Worm (Caenorhabditis elegans) whole organism, L4 larva: ENCODE data around the gene C18A3.11.
A peak's percentile ranks its signal among the peaks of the same experiment; 100 is the strongest.

Experiments
- ama-1 ChIP-seq: fragments of 150-350 bp; optimal IDR thresholded peaks from 2 replicates; lab custom pipeline; 2014; ENCODE audit warnings: inconsistent platforms, mixed read lengths
- ctbp-1 ChIP-seq: fragments of 200-800 bp; sonication (Bioruptor generic); IDR thresholded peaks from 2 replicates; pipeline ENCODE4 v1.3.6; 2022; ENCODE audit warnings: missing genetic modification reagents, missing genetic modification characterization, missing compliant biosample characterization
- fkh-10 ChIP-seq: fragments of 150-350 bp; optimal IDR thresholded peaks from 2 replicates; lab custom pipeline; 2014; ENCODE audit warnings: missing biosample characterization, missing genetic modification reagents, missing genetic modification characterization
- gei-8 ChIP-seq: fragments of 200-800 bp; sonication (Bioruptor generic); optimal IDR thresholded peaks from 2 replicates; lab custom pipeline; 2018; ENCODE audit warnings: mild to moderate bottlenecking, missing genetic modification characterization, missing compliant biosample characterization
- lim-7 ChIP-seq: fragments of 200-800 bp; sonication (Bioruptor generic); IDR thresholded peaks from 2 replicates; pipeline ENCODE4 v1.3.6; 2022; ENCODE audit warnings: missing genetic modification characterization, missing compliant biosample characterization
- mes-2 ChIP-seq: sonication (generic microtip); optimal IDR thresholded peaks from 2 replicates; lab custom pipeline; 2016; ENCODE audit warnings: missing genotype, mild to moderate bottlenecking, missing genetic modification characterization, missing compliant biosample characterization; ENCODE audit not compliant: poor library complexity, severe bottlenecking
- mxl-3 ChIP-seq: fragments of 200-800 bp; sonication (Bioruptor generic); optimal IDR thresholded peaks from 2 replicates; lab custom pipeline; 2018; ENCODE audit warnings: mild to moderate bottlenecking, missing genetic modification characterization, missing compliant biosample characterization
- nhr-11 ChIP-seq: fragments of 150-350 bp; optimal IDR thresholded peaks from 2 replicates; lab custom pipeline; 2014; ENCODE audit warnings: missing biosample characterization, missing genetic modification characterization
- nhr-237 ChIP-seq: sonication (generic microtip); optimal IDR thresholded peaks from 2 replicates; lab custom pipeline; 2017; ENCODE audit warnings: missing biosample characterization, missing genetic modification characterization
- pha-4 ChIP-seq, 2 experiments: fragments of 150-350 bp in 1 of 2; fragments of 200-800 bp in 1 of 2; sonication (Bioruptor generic) in 1 of 2; IDR thresholded peaks in 1 of 2; optimal IDR thresholded peaks in 1 of 2; 2 replicates each; pipeline versions ENCODE4 v1.3.6 to Lab custom; 2014 to 2022; ENCODE audit warnings: missing genetic modification characterization in 2 of 2, missing genetic modification reagents in 2 of 2, missing biosample characterization in 1 of 2, missing compliant biosample characterization in 1 of 2
- skn-1 ChIP-seq: fragments of 150-350 bp; optimal IDR thresholded peaks from 2 replicates; lab custom pipeline; 2014; ENCODE audit warnings: missing biosample characterization, missing genetic modification characterization
- snpc-4 ChIP-seq: fragments of 150-350 bp; optimal IDR thresholded peaks from 2 replicates; lab custom pipeline; 2014; ENCODE audit warnings: missing biosample characterization, missing genetic modification characterization
- unc-130 ChIP-seq: sonication (generic microtip); optimal IDR thresholded peaks from 2 replicates; lab custom pipeline; 2016; ENCODE audit warnings: missing genetic modification reagents, missing genetic modification characterization, missing compliant biosample characterization
- ztf-7 ChIP-seq: fragments of 150-350 bp; optimal IDR thresholded peaks from 2 replicates; lab custom pipeline; 2014; ENCODE audit warnings: missing biosample characterization, missing genetic modification characterization

DNA sequence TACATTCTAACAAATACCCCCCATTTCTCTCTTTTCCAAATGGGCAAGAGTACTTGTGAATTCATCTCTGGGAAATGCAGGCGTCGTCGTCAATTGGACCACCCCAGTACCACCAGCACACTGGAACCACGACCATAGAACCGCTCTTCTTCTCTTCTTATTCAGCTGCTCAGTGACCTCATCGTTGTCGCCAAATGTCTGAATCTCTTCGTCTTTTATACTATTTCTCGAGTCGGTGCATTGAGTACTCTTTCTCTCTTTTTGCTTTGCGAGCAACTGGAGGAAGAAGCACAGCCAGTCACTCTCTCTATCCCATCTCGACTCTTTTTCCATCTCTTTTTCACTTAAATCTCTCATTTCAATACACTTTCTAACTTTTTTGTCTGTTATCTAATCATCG, 49.0 kb downstream of the C18A3.11 start:
- TF ChIP-seq ctbp-1 (GFP tag; lab: Robert Waterston, UW) (no peak), ztf-7 (tag; lab: Kevin White, UChicago) (no peak), nhr-237 (tag; lab: Kevin White, UChicago) (no peak), fkh-10 (GFP tag; lab: Kevin White, UChicago) (no peak), mes-2 (peak; percentile 37), snpc-4 (tag; lab: Kevin White, UChicago) (no peak), ama-1 (lab: Kevin White, UChicago) (no peak), mxl-3 (GFP tag; lab: Kevin White, UChicago) (no peak), lim-7 (GFP tag; lab: Robert Waterston, UW) (no peak), gei-8 (no peak), nhr-11 (tag; lab: Kevin White, UChicago) (peak; percentile 11), pha-4 (GFP tag; IDR thresholded peaks at IDR 0.05; lab: Robert Waterston, UW) (no peak), pha-4 (tag; optimal IDR thresholded peaks at IDR 0.05; lab: Kevin White, UChicago) (no peak), skn-1 (tag; lab: Kevin White, UChicago) (no peak), unc-130 (no peak)
